Worm (Caenorhabditis elegans): Measurements from ENCODE around the gene T04B8.1.

Gene T04B8.1

DNA sequence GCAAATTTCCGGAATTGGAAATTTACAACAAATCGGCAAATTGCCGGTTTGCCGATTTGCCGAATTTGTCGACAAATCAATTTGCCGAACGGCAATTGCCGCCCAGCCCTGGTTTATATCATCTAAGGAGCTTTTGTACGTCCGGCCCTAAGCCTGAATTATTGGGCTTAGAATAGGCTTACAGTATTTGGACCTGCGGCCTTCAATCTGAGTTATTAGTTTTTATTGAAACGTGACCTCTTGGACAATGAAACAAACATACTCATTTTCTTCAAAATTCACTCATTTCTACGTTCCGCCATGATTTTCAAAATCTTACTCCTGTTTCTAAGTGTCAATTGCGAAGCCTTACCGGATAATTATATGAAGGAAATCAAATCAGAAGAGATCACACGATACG, 41.2 kb downstream of the T04B8.1 start, which contains the start of gene Y39F10C.1:
Y39F10C.1 (plus strand) TSS at position 301 of the 400 bp plus-strand sequence.
- no peak for TF ChIP-seq unc-98 (GFP tag; IDR thresholded peaks at IDR 0.05)
- TF ChIP-seq dsc-1 (tag; optimal IDR thresholded peaks at IDR 0.05): no peak
- no peak for TF ChIP-seq C04F5.9 (tag; optimal IDR thresholded peaks at IDR 0.05)
- TF ChIP-seq efl-3 (GFP tag; optimal IDR thresholded peaks at IDR 0.05): no peak
- TF ChIP-seq nhr-19 (GFP tag; conservative IDR thresholded peaks at IDR 0.05): no peak
- no peak for TF ChIP-seq mep-1 (tag; optimal IDR thresholded peaks at IDR 0.05)
- no peak for TF ChIP-seq fkh-10 (GFP tag; optimal IDR thresholded peaks at IDR 0.05)
- no peak for TF ChIP-seq nhr-76 (tag; optimal IDR thresholded peaks at IDR 0.05)
- no peak for TF ChIP-seq unc-62 (GFP tag; optimal IDR thresholded peaks at IDR 0.05)
- no peak for TF ChIP-seq isw-1 (GFP tag; IDR thresholded peaks at IDR 0.05)
- no peak for TF ChIP-seq nhr-11 (tag; optimal IDR thresholded peaks at IDR 0.05)
- TF ChIP-seq mab-9 (GFP tag; IDR thresholded peaks at IDR 0.05): no peak
- no peak for TF ChIP-seq pag-3 (tag; optimal IDR thresholded peaks at IDR 0.05; ENCODE audit: borderline replicate concordance, insufficient read depth)
- TF ChIP-seq lin-39 (tag; optimal IDR thresholded peaks at IDR 0.05): no peak
- no peak for TF ChIP-seq egl-13 (tag; optimal IDR thresholded peaks at IDR 0.05)
- no peak for TF ChIP-seq nhr-20 (tag; optimal IDR thresholded peaks at IDR 0.05)

DNA sequence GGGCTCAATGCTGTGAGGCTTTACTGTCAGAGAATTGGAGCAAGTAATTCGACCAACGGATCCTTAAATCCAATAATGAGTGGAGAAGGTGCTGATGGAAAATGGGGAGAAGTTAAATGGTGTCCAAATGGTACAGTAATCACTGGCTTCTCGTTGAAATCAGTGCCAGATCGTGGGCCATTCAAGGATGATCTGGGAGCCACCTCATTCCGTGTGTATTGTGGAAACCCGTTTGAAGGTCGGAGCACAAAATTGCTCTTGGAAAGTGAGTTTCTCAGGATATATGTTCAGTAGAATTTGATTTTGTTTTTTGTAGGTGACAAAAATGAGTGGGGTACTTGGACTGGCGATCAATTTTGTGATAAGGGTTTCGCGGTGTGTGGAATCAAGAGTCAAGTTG, 41.7 kb downstream of the T04B8.1 start:
- TF ChIP-seq nhr-11 (tag; optimal IDR thresholded peaks at IDR 0.05) (no peak), vab-15 (tag; optimal IDR thresholded peaks at IDR 0.05) (no peak), sptf-1 (tag; optimal IDR thresholded peaks at IDR 0.05) (no peak), zip-4 (GFP tag; optimal IDR thresholded peaks at IDR 0.05) (no peak), fos-1 (tag; optimal IDR thresholded peaks at IDR 0.05) (no peak), nhr-19 (GFP tag; conservative IDR thresholded peaks at IDR 0.05) (no peak), rnt-1 (tag; optimal IDR thresholded peaks at IDR 0.05) (no peak), xbp-1 (tag; optimal IDR thresholded peaks at IDR 0.05) (no peak), pag-3 (tag; optimal IDR thresholded peaks at IDR 0.05; ENCODE audit: borderline replicate concordance, insufficient read depth) (no peak), snu-23 (GFP tag; optimal IDR thresholded peaks at IDR 0.05) (no peak), nhr-237 (tag; optimal IDR thresholded peaks at IDR 0.05) (no peak), C34B4.2 (tag; optimal IDR thresholded peaks at IDR 0.05) (no peak), unc-30 (tag; optimal IDR thresholded peaks at IDR 0.05) (no peak), ets-5 (GFP tag; IDR thresholded peaks at IDR 0.05) (no peak), unc-130 (tag; optimal IDR thresholded peaks at IDR 0.05) (no peak), nhr-71 (tag; optimal IDR thresholded peaks at IDR 0.05) (no peak), lin-35 (GFP tag; optimal IDR thresholded peaks at IDR 0.05) (no peak)

DNA sequence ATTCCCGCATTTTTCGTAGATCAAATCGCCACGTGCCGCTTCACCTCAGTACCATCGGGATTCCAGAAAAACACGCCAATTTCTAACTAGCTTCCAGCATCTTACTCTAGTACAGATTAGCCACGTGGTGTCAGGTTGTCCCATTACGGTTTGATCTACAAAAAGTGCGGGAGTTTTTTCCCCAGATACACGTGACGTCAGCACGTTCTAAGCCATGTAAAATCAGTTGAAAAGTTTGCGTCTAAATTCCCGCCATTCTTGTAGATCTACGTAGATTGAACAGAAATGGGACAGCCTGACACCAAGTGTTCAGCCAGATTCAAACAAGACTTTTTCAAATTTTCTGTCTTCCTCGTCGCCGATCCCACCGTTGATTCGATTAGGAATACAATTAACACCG, 44.5 kb downstream of the T04B8.1 start, which contains the start of gene T02H6.9:
T02H6.9 (plus strand) TSS at position 301 of the 400 bp plus-strand sequence.
- TF ChIP-seq lin-14 (GFP tag; optimal IDR thresholded peaks at IDR 0.05) (no peak), mdl-1 (tag; optimal IDR thresholded peaks at IDR 0.05) (no peak), ceh-63 (GFP tag; optimal IDR thresholded peaks at IDR 0.05) (no peak), nhr-84 (tag; optimal IDR thresholded peaks at IDR 0.05) (no peak)

DNA sequence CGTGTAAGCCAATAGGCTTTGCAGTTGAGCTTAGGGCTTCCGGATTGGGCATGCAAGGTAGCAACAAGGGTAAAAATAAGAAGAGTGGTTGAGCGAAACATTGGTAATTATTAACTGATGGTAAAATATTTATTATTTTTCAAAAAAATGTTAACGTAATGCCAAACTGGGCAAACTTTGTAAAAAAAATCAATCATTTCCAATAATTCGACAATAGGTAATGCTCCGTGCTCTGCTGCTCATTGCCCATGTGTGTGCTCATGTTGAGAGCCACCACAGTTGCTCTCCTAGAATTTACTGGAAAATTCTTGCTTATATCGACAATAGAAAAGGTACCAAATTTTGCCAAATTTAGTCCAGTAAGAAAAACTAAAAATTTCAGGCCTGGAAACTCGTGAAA, 46.5 kb downstream of the T04B8.1 start, which contains the start of the genes T02H6.10 and T02H6.8:
T02H6.10 (minus strand) TSS at position 101 of the 400 bp plus-strand sequence.
T02H6.8 (plus strand) TSS at position 221 of the 400 bp plus-strand sequence.
- TF ChIP-seq tlp-1 (tag; optimal IDR thresholded peaks at IDR 0.05) (no peak), nhr-90 (tag; optimal IDR thresholded peaks at IDR 0.05; ENCODE audit: poor library complexity) (no peak), nhr-76 (tag; optimal IDR thresholded peaks at IDR 0.05) (no peak), pax-3 (tag; optimal IDR thresholded peaks at IDR 0.05) (no peak), ets-5 (GFP tag; IDR thresholded peaks at IDR 0.05) (no peak), dsc-1 (tag; optimal IDR thresholded peaks at IDR 0.05) (no peak), egl-27 (tag; optimal IDR thresholded peaks at IDR 0.05) (no peak), fos-1 (tag; optimal IDR thresholded peaks at IDR 0.05) (no peak), ztf-4 (tag; optimal IDR thresholded peaks at IDR 0.05) (no peak), nhr-11 (tag; optimal IDR thresholded peaks at IDR 0.05) (no peak), nhr-237 (tag; optimal IDR thresholded peaks at IDR 0.05) (no peak), F16B12.6 (tag; optimal IDR thresholded peaks at IDR 0.05) (no peak), hlh-4 (tag; optimal IDR thresholded peaks at IDR 0.05) (no peak), skn-1 (tag; optimal IDR thresholded peaks at IDR 0.05) (no peak), nhr-19 (GFP tag; conservative IDR thresholded peaks at IDR 0.05) (no peak), elt-2 (tag; optimal IDR thresholded peaks at IDR 0.05) (no peak)
